Fruit fly (Drosophila melanogaster) whole organism: Measurements from ENCODE around the gene alt.

Experiments used
- CG8478 ChIP-seq: fragments of >200 bp; optimal IDR thresholded peaks from 2 replicates; lab custom pipeline; 2018; ENCODE audit warnings: inconsistent platforms
- EcR ChIP-seq, 2 experiments: fragments of >200 bp; optimal IDR thresholded peaks; 2 replicates each; lab custom pipeline; 2017; ENCODE audit warnings: missing biosample characterization in 2 of 2, missing genetic modification characterization in 2 of 2, missing genetic modification reagents in 2 of 2
- psq ChIP-seq: fragments of >200 bp; optimal IDR thresholded peaks from 2 replicates; lab custom pipeline; 2017

- TF ChIP-seq CG8478 (lab: Kevin White, UChicago) (no peak), psq (lab: Kevin White, UChicago) (no peak), EcR (GFP tag; optimal IDR thresholded peaks at IDR 0.05; lab: Kevin White, UChicago) (no peak)
Observed at dm6 chr3R:17709623-17710145, 27.4 kb upstream of the alt start.
